Worm (Caenorhabditis elegans): Measurements from ENCODE around the gene col-122.

DNA sequence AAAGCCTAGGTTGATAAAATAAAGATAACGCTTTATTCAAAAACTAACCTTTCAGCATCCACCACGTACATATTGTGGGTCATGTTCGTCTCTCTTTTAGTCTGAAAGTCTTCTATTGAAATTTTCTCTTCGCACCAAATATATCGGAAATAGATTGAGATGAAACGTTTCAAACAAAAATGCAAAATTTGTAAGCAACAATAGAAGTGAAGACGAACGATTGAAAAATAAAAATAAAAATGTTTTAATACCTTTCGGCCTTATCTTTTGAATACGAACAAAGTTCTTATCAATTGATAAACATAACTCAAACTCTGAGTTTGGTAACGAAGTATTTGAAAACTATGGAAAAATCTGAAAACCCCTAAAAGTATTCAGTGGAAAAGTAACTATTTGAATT lies 30.1 kb upstream of the col-122 start, which contains the start of gene F56H11.2:
- no peak for TF ChIP-seq aptf-3 (GFP tag; IDR thresholded peaks at IDR 0.05)
- no peak for TF ChIP-seq lin-35 (GFP tag; optimal IDR thresholded peaks at IDR 0.05)
- TF ChIP-seq efl-1 (GFP tag; optimal IDR thresholded peaks at IDR 0.05), result no peak
